Worm (Caenorhabditis elegans) whole organism, young adult: ENCODE measurements around the gene Y57E12AL.2.
"Not testable (repeated sequence)": the region's sequence is repeated elsewhere in the genome, so short reads cannot be mapped to it uniquely, and the experiment has no call there.

Experiments used
- B0336.3 ChIP-seq: fragments of 200-800 bp; sonication (Bioruptor generic); IDR thresholded peaks from 2 replicates; pipeline ENCODE4 v1.3.6; 2022; ENCODE audit warnings: missing genetic modification characterization, missing compliant biosample characterization
- C17E4.6 ChIP-seq: fragments of 200-800 bp; sonication (Bioruptor generic); IDR thresholded peaks from 2 replicates; pipeline ENCODE4 v1.3.6; 2022; ENCODE audit warnings: missing genetic modification reagents, missing genetic modification characterization, missing compliant biosample characterization
- F22D6.2 ChIP-seq: sonication (generic microtip); optimal IDR thresholded peaks from 2 replicates; lab custom pipeline; 2016; ENCODE audit warnings: mild to moderate bottlenecking, missing genetic modification characterization, missing compliant biosample characterization
- F39B2.1 ChIP-seq: fragments of 200-800 bp; sonication (Bioruptor generic); IDR thresholded peaks from 2 replicates; pipeline ENCODE4 v1.3.6; 2022; ENCODE audit warnings: missing genetic modification reagents, missing genetic modification characterization, missing compliant biosample characterization
- F57A8.1 ChIP-seq: fragments of 200-800 bp; sonication (Bioruptor generic); optimal IDR thresholded peaks from 2 replicates; lab custom pipeline; 2018; ENCODE audit warnings: mild to moderate bottlenecking, missing genetic modification characterization, moderate library complexity, missing compliant biosample characterization
- K11D2.4 ChIP-seq: fragments of 200-800 bp; sonication (Bioruptor generic); IDR thresholded peaks from 2 replicates; pipeline ENCODE4 v1.3.6; 2022; ENCODE audit warnings: missing genetic modification reagents, missing genetic modification characterization, missing compliant biosample characterization
- K12H6.12 ChIP-seq: fragments of 200-800 bp; sonication (Bioruptor generic); optimal IDR thresholded peaks from 2 replicates; lab custom pipeline; 2018; ENCODE audit warnings: mild to moderate bottlenecking, missing genetic modification characterization, missing compliant biosample characterization
- T07F8.4 ChIP-seq: sonication (generic microtip); optimal IDR thresholded peaks from 2 replicates; lab custom pipeline; 2016; ENCODE audit warnings: mild to moderate bottlenecking, missing genetic modification characterization, moderate library complexity, missing compliant biosample characterization
- T26A5.8 ChIP-seq: sonication (generic microtip); optimal IDR thresholded peaks from 2 replicates; lab custom pipeline; 2016; ENCODE audit warnings: missing genetic modification characterization, missing compliant biosample characterization
- Y53F4B.3 ChIP-seq: fragments of 200-800 bp; sonication (Bioruptor generic); IDR thresholded peaks from 2 replicates; pipeline ENCODE4 v1.3.6; 2022; ENCODE audit warnings: missing genetic modification reagents, missing genetic modification characterization, missing compliant biosample characterization
- Y79H2A.3 ChIP-seq: fragments of 200-800 bp; sonication (Bioruptor generic); conservative IDR thresholded peaks from 2 replicates; pipeline ENCODE4 v1.3.6; 2022; ENCODE audit warnings: missing genetic modification reagents, missing genetic modification characterization, missing compliant biosample characterization
- akir-1 ChIP-seq: fragments of 200-800 bp; sonication (Bioruptor generic); optimal IDR thresholded peaks from 2 replicates; lab custom pipeline; 2018; ENCODE audit warnings: mild to moderate bottlenecking, missing genetic modification characterization, moderate library complexity, missing compliant biosample characterization
- ama-1 ChIP-seq, 3 experiments: fragments of 150-350 bp in 1 of 3; sonication (generic microtip) in 2 of 3; optimal IDR thresholded peaks; 2 replicates each; lab custom pipeline; 2014 to 2018; ENCODE audit warnings: missing biosample characterization in 2 of 3, missing genetic modification characterization in 2 of 3, missing genetic modification reagents in 2 of 3
- aptf-3 ChIP-seq: fragments of 200-800 bp; sonication (Bioruptor generic); IDR thresholded peaks from 2 replicates; pipeline ENCODE4 v1.3.6; 2022; ENCODE audit warnings: missing genetic modification characterization, missing compliant biosample characterization
- atf-7 ChIP-seq: sonication (generic microtip); optimal IDR thresholded peaks from 2 replicates; lab custom pipeline; 2017; ENCODE audit warnings: mild to moderate bottlenecking, missing genetic modification characterization, missing compliant biosample characterization
- athp-1 ChIP-seq: sonication (generic microtip); optimal IDR thresholded peaks from 2 replicates; lab custom pipeline; 2017; ENCODE audit warnings: mild to moderate bottlenecking, missing genetic modification characterization, missing compliant biosample characterization
- attf-5 ChIP-seq: fragments of 200-800 bp; sonication (Bioruptor generic); optimal IDR thresholded peaks from 2 replicates; lab custom pipeline; 2018; ENCODE audit warnings: mild to moderate bottlenecking, missing genetic modification characterization, missing compliant biosample characterization
- ceh-27 ChIP-seq: fragments of 200-800 bp; sonication (Bioruptor generic); optimal IDR thresholded peaks from 2 replicates; lab custom pipeline; 2018; ENCODE audit warnings: mild to moderate bottlenecking, missing genetic modification characterization, moderate library complexity, missing compliant biosample characterization
- ceh-40 ChIP-seq: fragments of 200-800 bp; sonication (Bioruptor generic); IDR thresholded peaks from 2 replicates; pipeline ENCODE4 v1.3.6; 2022; ENCODE audit warnings: missing genetic modification characterization, missing compliant biosample characterization
- ceh-79 ChIP-seq: sonication (generic microtip); optimal IDR thresholded peaks from 2 replicates; lab custom pipeline; 2017; ENCODE audit warnings: mild to moderate bottlenecking, missing genetic modification characterization, missing compliant biosample characterization
- die-1 ChIP-seq: sonication (generic microtip); optimal IDR thresholded peaks from 2 replicates; lab custom pipeline; 2016; ENCODE audit warnings: missing genotype, mild to moderate bottlenecking, missing genetic modification characterization, missing compliant biosample characterization
- dpl-1 ChIP-seq: fragments of 150-350 bp; optimal IDR thresholded peaks from 2 replicates; lab custom pipeline; 2014; ENCODE audit warnings: missing biosample characterization, missing genetic modification reagents, missing genetic modification characterization
- egl-44 ChIP-seq: fragments of 200-800 bp; sonication (Bioruptor generic); IDR thresholded peaks from 2 replicates; pipeline ENCODE4 v1.3.6; 2022; ENCODE audit warnings: missing genetic modification reagents, missing genetic modification characterization, missing compliant biosample characterization
- fkh-3 ChIP-seq: sonication (generic microtip); optimal IDR thresholded peaks from 2 replicates; lab custom pipeline; 2016; ENCODE audit warnings: mild to moderate bottlenecking, missing genetic modification characterization, missing compliant biosample characterization
- him-1 ChIP-seq: sonication (generic microtip); optimal IDR thresholded peaks from 2 replicates; lab custom pipeline; 2016; ENCODE audit warnings: missing genotype, missing genetic modification reagents, missing genetic modification characterization, missing compliant biosample characterization
- hmg-1.2 ChIP-seq: fragments of 200-800 bp; sonication (Bioruptor generic); IDR thresholded peaks from 2 replicates; pipeline ENCODE4 v1.3.6; 2022; ENCODE audit warnings: missing genetic modification reagents, missing genetic modification characterization, missing compliant biosample characterization
- hmg-20 ChIP-seq: fragments of 200-800 bp; sonication (Bioruptor generic); IDR thresholded peaks from 2 replicates; pipeline ENCODE4 v1.3.6; 2022; ENCODE audit warnings: missing genetic modification reagents, missing genetic modification characterization, missing compliant biosample characterization
- lag-1 ChIP-seq: fragments of 200-800 bp; sonication (Bioruptor generic); IDR thresholded peaks from 2 replicates; pipeline ENCODE4 v1.3.6; 2022; ENCODE audit warnings: missing genetic modification reagents, missing genetic modification characterization, missing compliant biosample characterization
- lin-26 ChIP-seq: fragments of 200-800 bp; sonication (Bioruptor generic); IDR thresholded peaks from 2 replicates; pipeline ENCODE4 v1.3.6; 2022; ENCODE audit warnings: missing genetic modification reagents, missing genetic modification characterization, missing compliant biosample characterization
- lin-40 ChIP-seq: sonication (generic microtip); optimal IDR thresholded peaks from 2 replicates; lab custom pipeline; 2016; ENCODE audit warnings: missing genetic modification characterization, mild to moderate bottlenecking, missing compliant biosample characterization, missing genotype, missing genetic modification reagents
- lir-1 ChIP-seq: fragments of 200-800 bp; sonication (Bioruptor generic); conservative IDR thresholded peaks from 2 replicates; pipeline ENCODE4 v1.3.6; 2022; ENCODE audit warnings: missing genetic modification reagents, missing genetic modification characterization, missing compliant biosample characterization
- lsl-1 ChIP-seq: fragments of 200-800 bp; sonication (Bioruptor generic); optimal IDR thresholded peaks from 2 replicates; lab custom pipeline; 2018; ENCODE audit warnings: mild to moderate bottlenecking, missing genetic modification characterization, moderate library complexity, missing compliant biosample characterization
- madf-3 ChIP-seq: fragments of 200-800 bp; sonication (Bioruptor generic); IDR thresholded peaks from 2 replicates; pipeline ENCODE4 v1.3.6; 2022; ENCODE audit warnings: missing genetic modification reagents, missing genetic modification characterization, missing compliant biosample characterization
- mel-28 ChIP-seq: sonication (generic microtip); optimal IDR thresholded peaks from 2 replicates; lab custom pipeline; 2016; ENCODE audit warnings: borderline replicate concordance, mild to moderate bottlenecking, missing genetic modification characterization, missing compliant biosample characterization
- nfyb-1 ChIP-seq: fragments of 200-800 bp; sonication (Bioruptor generic); IDR thresholded peaks from 2 replicates; pipeline ENCODE4 v1.3.6; 2022; ENCODE audit warnings: missing genetic modification reagents, missing genetic modification characterization, missing compliant biosample characterization
- nhr-27 ChIP-seq: fragments of 200-800 bp; sonication (Bioruptor generic); optimal IDR thresholded peaks from 2 replicates; lab custom pipeline; 2018; ENCODE audit warnings: mild to moderate bottlenecking, missing genetic modification characterization, moderate library complexity, missing compliant biosample characterization
- pbrm-1 ChIP-seq: fragments of 200-800 bp; sonication (Bioruptor generic); IDR thresholded peaks from 2 replicates; pipeline ENCODE4 v1.3.6; 2022; ENCODE audit warnings: missing genetic modification reagents, missing genetic modification characterization, missing compliant biosample characterization
- repo-1 ChIP-seq: sonication (generic microtip); optimal IDR thresholded peaks from 2 replicates; lab custom pipeline; 2017; ENCODE audit warnings: mild to moderate bottlenecking, missing genetic modification characterization, missing compliant biosample characterization
- rpc-1 ChIP-seq, 2 experiments: fragments of 150-350 bp in 1 of 2; sonication (generic microtip) in 1 of 2; optimal IDR thresholded peaks; 2 replicates each; lab custom pipeline; 2014 to 2018; ENCODE audit warnings: missing biosample characterization in 1 of 2, missing genetic modification characterization in 1 of 2, missing genetic modification reagents in 1 of 2, missing genotype in 1 of 2
- sea-2 ChIP-seq: fragments of 200-800 bp; sonication (Bioruptor generic); IDR thresholded peaks from 2 replicates; pipeline ENCODE4 v1.3.6; 2022; ENCODE audit warnings: missing genetic modification characterization, missing compliant biosample characterization
- ztf-28 ChIP-seq: fragments of 200-800 bp; sonication (Bioruptor generic); IDR thresholded peaks from 2 replicates; pipeline ENCODE4 v1.3.6; 2022; ENCODE audit warnings: missing genetic modification reagents, missing genetic modification characterization, missing compliant biosample characterization
- ztf-6 ChIP-seq: fragments of 200-800 bp; sonication (Bioruptor generic); IDR thresholded peaks from 2 replicates; pipeline ENCODE4 v1.3.6; 2022; ENCODE audit warnings: missing genetic modification reagents, missing genetic modification characterization, missing compliant biosample characterization

The Y57E12AL.2 gene

ce11 chrV:7057795-7058194 is at the start of gene Y57E12AL.2:
TSS of gene Y57E12AL.2 (plus strand) at chrV:7058095.
- TF ChIP-seq Y79H2A.3 (GFP tag; lab: Robert Waterston, UW); lag-1; F22D6.2 (tag; lab: Kevin White, UChicago): not testable (repeated sequence)

ce11 chrV:7009461-7009860 is 48.4 kb upstream of the Y57E12AL.2 start, which contains the start of gene C33G8.2:
TSS of gene C33G8.2 (plus strand) at chrV:7009761.
- TF ChIP-seq akir-1 (no peak), ceh-27 (GFP tag; lab: Kevin White, UChicago) (no peak), sea-2 (GFP tag; lab: Robert Waterston, UW) (no peak), rpc-1 (optimal IDR thresholded peaks at IDR 0.05; lab: Kevin White, UChicago) (no peak), rpc-1 (tag; optimal IDR thresholded peaks at IDR 0.05; lab: Kevin White, UChicago) (no peak), K11D2.4 (GFP tag; lab: Robert Waterston, UW) (no peak), madf-3 (GFP tag; lab: Robert Waterston, UW) (no peak), nfyb-1 (GFP tag; lab: Robert Waterston, UW) (no peak)

- TF ChIP-seq C17E4.6 (GFP tag; lab: Robert Waterston, UW): no peak
- TF ChIP-seq repo-1 (tag; lab: Kevin White, UChicago): no peak
- no peak for TF ChIP-seq aptf-3 (GFP tag; lab: Robert Waterston, UW)
- no peak for TF ChIP-seq Y79H2A.3 (GFP tag; lab: Robert Waterston, UW)
- TF ChIP-seq hmg-20 (GFP tag; lab: Robert Waterston, UW): no peak
- no peak for TF ChIP-seq lsl-1 (GFP tag; lab: Kevin White, UChicago)
- no peak for TF ChIP-seq T26A5.8 (tag; lab: Kevin White, UChicago)
- TF ChIP-seq lin-26: no peak
- no peak for TF ChIP-seq dpl-1 (GFP tag; lab: Kevin White, UChicago)
- TF ChIP-seq atf-7 (tag; lab: Kevin White, UChicago): no peak
- TF ChIP-seq Y53F4B.3: no peak
- TF ChIP-seq F57A8.1 (GFP tag; lab: Kevin White, UChicago): no peak
- TF ChIP-seq lir-1: no peak
- TF ChIP-seq egl-44: no peak
- TF ChIP-seq K11D2.4 (GFP tag; lab: Robert Waterston, UW): no peak
- no peak for TF ChIP-seq B0336.3 (GFP tag; lab: Robert Waterston, UW)
- no peak for TF ChIP-seq him-1 (tag; lab: Kevin White, UChicago)
- TF ChIP-seq die-1 (tag; lab: Kevin White, UChicago): no peak
- TF ChIP-seq, all 124 proteins: peak for 0
These were observed 45.3 kb upstream of the Y57E12AL.2 start, which contains the start of gene srw-127 for ce11 chrV:7012617-7013016. TSS of gene srw-127 (plus strand) at chrV:7012917.

- TF ChIP-seq ceh-40 (no peak), hmg-1.2 (GFP tag; lab: Robert Waterston, UW) (no peak), attf-5 (no peak), ceh-79 (tag; lab: Kevin White, UChicago) (no peak), ztf-6 (GFP tag; lab: Robert Waterston, UW) (no peak), T07F8.4 (tag; lab: Kevin White, UChicago) (no peak), athp-1 (tag; lab: Kevin White, UChicago) (no peak), F39B2.1 (GFP tag; lab: Robert Waterston, UW) (no peak), pbrm-1 (no peak), fkh-3 (no peak), lag-1 (no peak), nhr-27 (tag; lab: Kevin White, UChicago) (no peak), mel-28 (tag; lab: Kevin White, UChicago) (no peak), ceh-27 (GFP tag; lab: Kevin White, UChicago) (no peak), ama-1 (optimal IDR thresholded peaks at IDR 0.05; lab: Kevin White, UChicago) (no peak), ama-1 (GFP tag; optimal IDR thresholded peaks at IDR 0.05; lab: Kevin White, UChicago) (no peak), K11D2.4 (GFP tag; lab: Robert Waterston, UW) (no peak), K12H6.12 (tag; lab: Kevin White, UChicago) (no peak), ztf-28 (no peak), lin-40 (tag; lab: Kevin White, UChicago) (no peak), B0336.3 (GFP tag; lab: Robert Waterston, UW) (no peak)
- TF ChIP-seq, all 124 proteins: peak for 0
These were observed 42.0 kb upstream of the Y57E12AL.2 start, which contains the start of gene C33G8.13 for ce11 chrV:7015872-7016271. TSS of gene C33G8.13 (minus strand) at chrV:7015972.
